Worm (Caenorhabditis elegans) whole organism, dauer: ENCODE results near the gene ZC239.3.

Experiments
- unc-62 ChIP-seq: sonication (generic microtip); optimal IDR thresholded peaks from 2 replicates; lab custom pipeline; 2017; ENCODE audit warnings: missing biosample characterization, missing genetic modification reagents, missing genetic modification characterization

The ZC239.3 gene

ce11 chrII:3208679-3209078 is 7.2 kb upstream of the ZC239.3 start, which contains the start of gene sdz-35:
TSS of gene sdz-35 (minus strand) at chrII:3208779.
- TF ChIP-seq unc-62 (GFP tag; lab: Kevin White, UChicago): no peak

DNA sequence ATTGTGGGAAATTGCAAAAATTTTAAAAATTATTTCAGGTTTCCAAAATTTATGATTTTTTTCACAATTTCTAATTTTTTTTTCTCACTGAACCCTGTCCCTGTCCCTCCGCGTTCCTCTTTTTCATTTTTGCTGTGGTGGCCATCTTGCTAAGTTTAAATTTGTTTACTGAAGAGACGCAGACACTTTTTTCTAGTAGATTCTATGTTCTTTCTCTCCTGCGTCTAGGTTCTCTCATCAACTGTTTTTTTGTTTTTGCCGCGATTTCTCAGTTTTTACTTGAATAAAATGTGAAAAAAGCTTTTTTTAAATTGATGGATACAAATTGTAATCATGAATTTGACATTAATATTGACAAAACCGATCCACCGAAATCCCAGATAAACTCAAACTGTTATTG is 6.6 kb upstream of the ZC239.3 start, which contains the start of gene ZC239.6:
TSS of gene ZC239.6 (plus strand) at position 381 of the 400 bp plus-strand sequence.
- no peak for TF ChIP-seq unc-62 (GFP tag; lab: Kevin White, UChicago)

DNA sequence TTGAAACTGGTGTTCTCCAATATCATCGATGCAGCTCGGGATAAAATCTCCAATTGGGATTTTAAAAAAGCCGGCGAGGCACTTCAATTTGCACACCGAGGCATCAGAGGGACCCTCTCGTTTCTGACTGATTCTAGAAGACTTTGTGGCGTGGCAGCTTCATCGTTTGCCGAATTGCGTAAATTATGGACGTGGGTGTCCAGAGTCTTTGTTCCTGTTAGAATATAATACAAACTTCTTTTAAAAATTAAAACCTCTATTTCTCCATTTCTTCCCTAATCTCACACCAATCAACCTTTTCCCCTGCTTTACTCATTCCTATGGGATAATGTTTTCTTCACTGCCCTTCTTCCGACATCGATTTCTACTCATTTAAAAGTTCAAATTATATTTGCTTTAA is 5.5 kb upstream of the ZC239.3 start, which contains the start of gene ZC239.5:
TSS of gene ZC239.5 (plus strand) at position 301 of the 400 bp plus-strand sequence.
- TF ChIP-seq unc-62 (GFP tag; lab: Kevin White, UChicago): no peak

ce11 chrII:3213898-3214297 is 2.0 kb upstream of the ZC239.3 start, which contains the start of gene ZC239.4:
TSS of gene ZC239.4 (plus strand) at chrII:3214198.
- TF ChIP-seq unc-62 (GFP tag; lab: Kevin White, UChicago): no peak

DNA sequence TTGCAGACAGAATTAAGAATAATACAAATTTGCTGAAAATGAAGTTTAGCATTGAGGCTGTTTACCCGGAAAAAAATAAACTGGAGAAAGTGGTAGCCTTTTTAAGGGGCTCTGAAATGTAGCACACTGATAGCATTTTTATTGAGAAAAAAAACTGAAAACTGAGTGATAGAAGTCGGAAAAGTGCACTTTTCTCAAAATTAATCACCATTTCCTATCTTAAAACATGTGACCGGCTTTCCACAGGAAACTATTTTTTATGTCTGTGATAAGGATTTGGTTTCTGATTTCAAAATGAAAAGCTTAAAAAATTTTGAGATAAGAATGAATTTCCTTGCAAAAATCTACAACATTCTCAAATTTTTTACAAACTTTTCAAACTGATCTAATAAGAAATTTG is 4.9 kb downstream of the ZC239.3 start, which contains the start of gene ZC239.22:
TSS of gene ZC239.22 (minus strand) at position 101 of the 400 bp plus-strand sequence.
- TF ChIP-seq unc-62 (GFP tag; lab: Kevin White, UChicago): no peak

ce11 chrII:3221730-3222129 is 5.9 kb downstream of the ZC239.3 start, which contains the start of gene ZC239.14:
TSS of gene ZC239.14 (minus strand) at chrII:3222034.
- no peak for TF ChIP-seq unc-62 (GFP tag; lab: Kevin White, UChicago)

DNA sequence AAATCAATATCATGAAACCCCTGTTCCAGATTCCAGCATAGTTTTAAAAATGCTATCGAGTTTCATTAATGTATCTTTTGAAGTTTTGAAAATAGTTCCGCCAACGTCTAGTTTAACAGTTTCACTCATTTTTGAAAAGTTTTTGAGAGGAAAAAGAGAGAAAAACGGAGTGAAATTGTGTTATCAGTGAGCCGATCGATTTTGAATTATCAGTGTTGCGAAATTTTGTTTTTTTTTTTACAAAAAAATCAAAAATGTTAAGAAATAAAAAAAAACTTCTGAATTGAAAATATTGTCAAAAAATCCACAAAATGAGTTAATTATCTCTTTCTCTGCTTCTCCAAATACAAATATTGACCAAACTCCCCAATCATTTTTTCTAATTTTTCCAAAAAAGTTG is 6.8 kb downstream of the ZC239.3 start, which contains the start of gene ZC239.13:
TSS of gene ZC239.13 (minus strand) at position 154 of the 400 bp plus-strand sequence.
- TF ChIP-seq unc-62 (GFP tag; lab: Kevin White, UChicago): no peak

- no peak for TF ChIP-seq unc-62 (GFP tag; lab: Kevin White, UChicago)
These were observed 8.8 kb downstream of the ZC239.3 start, which contains the start of gene ZC239.15 for ce11 chrII:3224631-3225030. TSS of gene ZC239.15 (minus strand) at chrII:3224731.

ce11 chrII:3225200-3225599 is 9.3 kb downstream of the ZC239.3 start, which contains the start of gene ZC239.16:
TSS of gene ZC239.16 (minus strand) at chrII:3225319.
- TF ChIP-seq unc-62 (GFP tag; lab: Kevin White, UChicago): no peak

ce11 chrII:3225780-3226179 is 9.9 kb downstream of the ZC239.3 start, which contains the start of gene ZC239.17:
TSS of gene ZC239.17 (minus strand) at chrII:3225880.
- TF ChIP-seq unc-62 (GFP tag; lab: Kevin White, UChicago): no peak

- no peak for TF ChIP-seq unc-62 (GFP tag; lab: Kevin White, UChicago)
These were observed 14.6 kb downstream of the ZC239.3 start, which contains the start of gene srh-297 for ce11 chrII:3230422-3230821. TSS of gene srh-297 (minus strand) at chrII:3230522.

DNA sequence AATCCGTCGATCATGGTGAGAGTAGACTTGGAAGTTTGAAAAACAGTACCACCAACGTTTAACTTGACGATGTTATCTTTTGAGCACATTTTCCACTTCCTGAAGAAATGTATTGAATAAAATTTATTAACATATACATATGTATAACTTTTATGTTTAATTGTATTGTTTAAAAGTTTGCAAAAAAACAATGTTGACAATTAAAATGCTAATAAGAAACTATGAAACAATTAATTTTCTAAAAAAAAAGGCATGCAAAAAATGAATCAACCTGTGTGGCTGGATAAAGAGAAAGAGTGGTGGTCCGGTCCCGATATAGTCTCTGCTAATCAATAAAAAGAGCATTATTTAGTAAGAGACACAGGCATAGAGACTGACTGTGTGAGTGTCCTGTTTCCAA is 18.9 kb downstream of the ZC239.3 start, which contains the start of gene C17F4.8:
TSS of gene C17F4.8 (minus strand) at position 101 of the 400 bp plus-strand sequence.
- no peak for TF ChIP-seq unc-62 (GFP tag; lab: Kevin White, UChicago)

DNA sequence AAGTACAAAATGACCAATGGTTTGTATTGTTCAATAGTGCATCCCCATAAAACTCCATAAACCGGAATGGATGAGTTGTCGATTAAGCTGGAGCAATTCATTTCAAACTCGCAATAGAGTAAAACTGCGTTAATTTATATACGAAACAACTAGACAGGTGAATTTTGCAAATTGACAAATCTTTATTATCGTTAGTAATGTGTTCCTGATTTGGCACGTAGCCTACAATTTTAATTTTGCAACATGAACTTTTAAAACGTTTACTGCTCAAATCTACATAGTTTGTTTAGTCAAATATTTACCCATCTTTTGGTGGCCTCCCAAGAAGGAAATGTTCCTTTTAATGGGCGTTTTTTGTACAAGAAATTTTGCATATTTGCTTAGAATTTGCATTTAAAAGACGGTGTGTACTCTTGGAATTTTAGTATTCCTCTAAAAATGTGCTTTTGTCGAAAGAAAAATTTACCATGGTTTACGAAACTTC is 21.2 kb downstream of the ZC239.3 start, which contains the start of the genes srz-67 and C17F4.11:
TSS of gene srz-67 (minus strand) at position 101 of the 484 bp plus-strand sequence.
TSS of gene C17F4.11 (plus strand) at position 434 of the 484 bp plus-strand sequence.
- no peak for TF ChIP-seq unc-62 (GFP tag; lab: Kevin White, UChicago)

DNA sequence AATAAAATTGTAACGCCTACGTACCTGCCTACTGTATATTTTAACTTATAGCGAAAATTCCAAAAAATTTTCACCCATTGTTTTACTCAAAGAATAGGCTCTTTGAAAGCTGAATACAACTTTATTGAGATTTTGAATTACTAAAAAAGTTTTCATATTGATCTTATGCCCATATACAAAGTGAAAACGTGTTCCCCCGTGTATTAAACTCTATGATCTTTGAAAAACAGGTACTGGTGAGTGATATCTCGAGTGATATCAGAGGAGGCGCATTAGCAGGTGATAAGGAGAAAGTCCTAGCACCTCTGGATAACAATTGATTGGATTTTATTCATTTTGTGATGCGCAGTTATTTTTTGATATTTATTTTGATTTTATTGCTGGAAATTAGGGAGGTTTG is 24.3 kb downstream of the ZC239.3 start, which contains the start of gene C17F4.3:
TSS of gene C17F4.3 (plus strand) at position 301 of the 400 bp plus-strand sequence.
- no peak for TF ChIP-seq unc-62 (GFP tag; lab: Kevin White, UChicago)

ce11 chrII:3241842-3242241 is 26.0 kb downstream of the ZC239.3 start:
- TF ChIP-seq unc-62 (GFP tag; lab: Kevin White, UChicago): no peak

DNA sequence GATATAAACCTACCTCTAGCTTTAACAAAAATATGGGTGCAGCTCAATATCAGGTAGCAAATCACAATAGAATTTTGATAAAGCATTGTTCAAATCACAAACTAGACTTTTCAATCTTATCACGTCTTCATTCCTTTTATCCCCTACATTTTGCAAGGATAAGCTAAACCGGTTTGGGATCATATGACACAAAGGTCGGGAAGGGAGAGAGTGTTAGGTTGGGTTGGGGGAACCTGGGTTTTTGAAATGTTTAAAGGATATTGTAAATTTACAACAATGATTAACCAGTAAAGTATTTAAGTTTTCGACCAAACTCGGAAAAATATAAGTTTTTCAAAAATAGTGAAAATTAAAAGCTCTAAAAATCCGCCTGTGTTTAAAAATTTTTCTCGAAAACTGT is 28.2 kb downstream of the ZC239.3 start, which contains the start of gene C17F4.12:
TSS of gene C17F4.12 (minus strand) at position 101 of the 400 bp plus-strand sequence.
- TF ChIP-seq unc-62 (GFP tag; lab: Kevin White, UChicago): no peak
